Fruit fly (Drosophila melanogaster): ENCODE measurements around the gene CG4230.

The CG4230 gene

dm6 chr2L:5096222-5096621 lies at the start of gene CG4230:
Gene CG4230, plus strand, starts transcription at chr2L:5096227.
- TF ChIP-seq cnc (optimal IDR thresholded peaks at IDR 0.05) (no peak), cic (GFP tag; optimal IDR thresholded peaks at IDR 0.05) (peak; percentile 5), CG14711 (tag; optimal IDR thresholded peaks at IDR 0.05) (peak; percentile 11), CG1620 (GFP tag; optimal IDR thresholded peaks at IDR 0.05) (no peak), kay (GFP tag; ENCODE audit: borderline replicate concordance) (no peak), Hr96 (GFP tag; optimal IDR thresholded peaks at IDR 0.05) (no peak), Mnt (GFP tag; optimal IDR thresholded peaks at IDR 0.05) (peak; percentile 10), CG33017 (tag; optimal IDR thresholded peaks at IDR 0.05) (no peak), CG12768 (GFP tag; optimal IDR thresholded peaks at IDR 0.05) (no peak), tj (GFP tag; optimal IDR thresholded peaks at IDR 0.05) (no peak), bab1 (GFP tag; optimal IDR thresholded peaks at IDR 0.05) (peak; percentile 45), CG11617 (GFP tag; optimal IDR thresholded peaks at IDR 0.05) (no peak)

- no peak for TF ChIP-seq Mnt (GFP tag; optimal IDR thresholded peaks at IDR 0.05)
- no peak for TF ChIP-seq CG12768 (GFP tag; optimal IDR thresholded peaks at IDR 0.05)
- no peak for TF ChIP-seq Hr96 (GFP tag; optimal IDR thresholded peaks at IDR 0.05)
- TF ChIP-seq bab1 (GFP tag; optimal IDR thresholded peaks at IDR 0.05) = no peak
- TF ChIP-seq toe (GFP tag; optimal IDR thresholded peaks at IDR 0.05) = no peak
- no peak for TF ChIP-seq ovo (GFP tag; optimal IDR thresholded peaks at IDR 0.05)
- no peak for TF ChIP-seq CG7045 (GFP tag; optimal IDR thresholded peaks at IDR 0.05)
- TF ChIP-seq tj (GFP tag; optimal IDR thresholded peaks at IDR 0.05) = no peak
- TF ChIP-seq CG7101 (tag; optimal IDR thresholded peaks at IDR 0.05) = no peak
- no peak for TF ChIP-seq cic (GFP tag; optimal IDR thresholded peaks at IDR 0.05)
- no peak for TF ChIP-seq cnc (optimal IDR thresholded peaks at IDR 0.05)
- TF ChIP-seq Clk (GFP tag; optimal IDR thresholded peaks at IDR 0.05) = no peak
- TF ChIP-seq kay (GFP tag; ENCODE audit: borderline replicate concordance) = no peak
- TF ChIP-seq CG14711 (tag; optimal IDR thresholded peaks at IDR 0.05) = no peak
- no peak for TF ChIP-seq Crg-1 (GFP tag; optimal IDR thresholded peaks at IDR 0.05)
- TF ChIP-seq CG5204 (GFP tag; optimal IDR thresholded peaks at IDR 0.05) = no peak
- no peak for TF ChIP-seq CG11617 (GFP tag; optimal IDR thresholded peaks at IDR 0.05)
- no peak for TF ChIP-seq pad (GFP tag; optimal IDR thresholded peaks at IDR 0.05)
- TF ChIP-seq CG1620 (GFP tag; optimal IDR thresholded peaks at IDR 0.05) = no peak
- no peak for TF ChIP-seq CG33017 (tag; optimal IDR thresholded peaks at IDR 0.05)
Observed at dm6 chr2L:5046261-5046660, 49.8 kb upstream of the CG4230 start.

dm6 chr2L:5049974-5050373 lies 46.1 kb upstream of the CG4230 start:
- TF ChIP-seq cnc (optimal IDR thresholded peaks at IDR 0.05) (no peak), CG7045 (GFP tag; optimal IDR thresholded peaks at IDR 0.05) (no peak), kay (GFP tag; ENCODE audit: borderline replicate concordance) (no peak), bab1 (GFP tag; optimal IDR thresholded peaks at IDR 0.05) (no peak)

dm6 chr2L:5050825-5051224 lies 45.2 kb upstream of the CG4230 start, which contains the start of gene CG9121:
Gene CG9121, minus strand, starts transcription at chr2L:5051062.
- TF ChIP-seq cnc (optimal IDR thresholded peaks at IDR 0.05) = no peak
- no peak for TF ChIP-seq CG14711 (tag; optimal IDR thresholded peaks at IDR 0.05)
- TF ChIP-seq toe (GFP tag; optimal IDR thresholded peaks at IDR 0.05) = no peak
- no peak for TF ChIP-seq CG5204 (GFP tag; optimal IDR thresholded peaks at IDR 0.05)

dm6 chr2L:5052367-5052914 lies 43.6 kb upstream of the CG4230 start, which contains the start of gene senju:
Gene senju, plus strand, starts transcription at chr2L:5052843.
- no peak for TF ChIP-seq CG5204 (GFP tag; optimal IDR thresholded peaks at IDR 0.05)
- peak; percentile 86 for TF ChIP-seq CG7101 (tag; optimal IDR thresholded peaks at IDR 0.05)
- peak; percentile 83 for TF ChIP-seq ovo (GFP tag; optimal IDR thresholded peaks at IDR 0.05)
- no peak for TF ChIP-seq cnc (optimal IDR thresholded peaks at IDR 0.05)
- TF ChIP-seq CG14711 (tag; optimal IDR thresholded peaks at IDR 0.05) = peak; percentile 66
- peak; percentile 77 for TF ChIP-seq CG7045 (GFP tag; optimal IDR thresholded peaks at IDR 0.05)
- TF ChIP-seq CG33017 (tag; optimal IDR thresholded peaks at IDR 0.05) = peak; percentile 82
- peak; percentile 97 for TF ChIP-seq Crg-1 (GFP tag; optimal IDR thresholded peaks at IDR 0.05)
- TF ChIP-seq CG11617 (GFP tag; optimal IDR thresholded peaks at IDR 0.05) = peak; percentile 86
- no peak for TF ChIP-seq kay (GFP tag; ENCODE audit: borderline replicate concordance)
- TF ChIP-seq Clk (GFP tag; optimal IDR thresholded peaks at IDR 0.05) = peak; percentile 67
- peak; percentile 80 for TF ChIP-seq bab1 (GFP tag; optimal IDR thresholded peaks at IDR 0.05)
- TF ChIP-seq CG1620 (GFP tag; optimal IDR thresholded peaks at IDR 0.05) = peak; percentile 94
- peak; percentile 98 for TF ChIP-seq Mnt (GFP tag; optimal IDR thresholded peaks at IDR 0.05)
- no peak for TF ChIP-seq toe (GFP tag; optimal IDR thresholded peaks at IDR 0.05)
- TF ChIP-seq Hr96 (GFP tag; optimal IDR thresholded peaks at IDR 0.05) = peak; percentile 79
- peak; percentile 88 for TF ChIP-seq pad (GFP tag; optimal IDR thresholded peaks at IDR 0.05)
- peak; percentile 89 for TF ChIP-seq cic (GFP tag; optimal IDR thresholded peaks at IDR 0.05)
- peak; percentile 91 for TF ChIP-seq CG12768 (GFP tag; optimal IDR thresholded peaks at IDR 0.05)
- TF ChIP-seq tj (GFP tag; optimal IDR thresholded peaks at IDR 0.05) = peak; percentile 83

- no peak for TF ChIP-seq CG11617 (GFP tag; optimal IDR thresholded peaks at IDR 0.05)
- no peak for TF ChIP-seq CG14711 (tag; optimal IDR thresholded peaks at IDR 0.05)
- TF ChIP-seq toe (GFP tag; optimal IDR thresholded peaks at IDR 0.05) = no peak
- TF ChIP-seq CG12768 (GFP tag; optimal IDR thresholded peaks at IDR 0.05) = no peak
- TF ChIP-seq Clk (GFP tag; optimal IDR thresholded peaks at IDR 0.05) = no peak
- no peak for TF ChIP-seq CG33017 (tag; optimal IDR thresholded peaks at IDR 0.05)
- TF ChIP-seq CG7045 (GFP tag; optimal IDR thresholded peaks at IDR 0.05) = no peak
- no peak for TF ChIP-seq CG1620 (GFP tag; optimal IDR thresholded peaks at IDR 0.05)
- no peak for TF ChIP-seq Hr96 (GFP tag; optimal IDR thresholded peaks at IDR 0.05)
- no peak for TF ChIP-seq ovo (GFP tag; optimal IDR thresholded peaks at IDR 0.05)
Observed at dm6 chr2L:5052994-5053393, 43.0 kb upstream of the CG4230 start, which contains the start of gene eIF3h. Gene eIF3h, minus strand, starts transcription at chr2L:5053094.

Data from whole organism, adult.